Worm (Caenorhabditis elegans): ENCODE data around the gene gcy-23.

- TF ChIP-seq elt-3 (tag; optimal IDR thresholded peaks at IDR 0.05): no peak
- no peak for TF ChIP-seq tbx-2 (tag; optimal IDR thresholded peaks at IDR 0.05)
- no peak for TF ChIP-seq nhr-237 (tag; optimal IDR thresholded peaks at IDR 0.05)
- TF ChIP-seq nhr-77 (tag; optimal IDR thresholded peaks at IDR 0.05): no peak
- no peak for TF ChIP-seq unc-62 (GFP tag; optimal IDR thresholded peaks at IDR 0.05)
- TF ChIP-seq vab-15 (tag; optimal IDR thresholded peaks at IDR 0.05): no peak
- no peak for TF ChIP-seq fos-1 (tag; optimal IDR thresholded peaks at IDR 0.05)
- TF ChIP-seq ceh-82 (tag; optimal IDR thresholded peaks at IDR 0.05): no peak
- no peak for TF ChIP-seq fkh-10 (GFP tag; optimal IDR thresholded peaks at IDR 0.05)
- TF ChIP-seq lsy-2 (tag; optimal IDR thresholded peaks at IDR 0.05): no peak
- TF ChIP-seq zag-1 (tag; optimal IDR thresholded peaks at IDR 0.05): no peak
- TF ChIP-seq nhr-47 (tag; optimal IDR thresholded peaks at IDR 0.05): no peak
- TF ChIP-seq ama-1 (optimal IDR thresholded peaks at IDR 0.05): no peak
These were observed 21.6 kb upstream of the gcy-23 start for ce11 chrIV:3310662-3311219.

Data from whole organism, L1 larva.